Fruit fly (Drosophila melanogaster) whole organism, adult: ENCODE results near the gene mAcon2.

Experiments
- CG11617 ChIP-seq: fragments of 200-800 bp; sonication (Bioruptor generic); optimal IDR thresholded peaks from 2 replicates; lab custom pipeline; 2017; ENCODE audit warnings: mild to moderate bottlenecking, missing biosample characterization, missing genetic modification reagents, missing genetic modification characterization
- CG12768 ChIP-seq: fragments of 200-800 bp; sonication (Bioruptor generic); optimal IDR thresholded peaks from 2 replicates; lab custom pipeline; 2017; ENCODE audit warnings: missing biosample characterization, missing genetic modification characterization, mild to moderate bottlenecking, moderate library complexity, missing genetic modification reagents
- CG5204 ChIP-seq: fragments of 200-800 bp; sonication (Bioruptor generic); optimal IDR thresholded peaks from 2 replicates; lab custom pipeline; 2016; ENCODE audit warnings: missing biosample characterization, missing genetic modification characterization
- CG7101 ChIP-seq: fragments of 200-800 bp; sonication (Bioruptor generic); optimal IDR thresholded peaks from 2 replicates; lab custom pipeline; 2018; ENCODE audit warnings: missing biosample characterization, mild to moderate bottlenecking, missing genetic modification characterization, moderate library complexity
- Mnt ChIP-seq: fragments of 200-800 bp; sonication (Bioruptor generic); optimal IDR thresholded peaks from 2 replicates; lab custom pipeline; 2016; ENCODE audit warnings: missing biosample characterization, mild to moderate bottlenecking, missing genetic modification characterization
- bab1 ChIP-seq: fragments of 200-800 bp; sonication (Bioruptor generic); optimal IDR thresholded peaks from 3 replicates; lab custom pipeline; 2019; ENCODE audit warnings: missing biosample characterization, mild to moderate bottlenecking, missing genetic modification characterization, moderate library complexity
- cic ChIP-seq: fragments of 200-800 bp; sonication (Bioruptor generic); optimal IDR thresholded peaks from 2 replicates; lab custom pipeline; 2017; ENCODE audit warnings: missing biosample characterization, mild to moderate bottlenecking, missing genetic modification characterization, moderate library complexity

DNA sequence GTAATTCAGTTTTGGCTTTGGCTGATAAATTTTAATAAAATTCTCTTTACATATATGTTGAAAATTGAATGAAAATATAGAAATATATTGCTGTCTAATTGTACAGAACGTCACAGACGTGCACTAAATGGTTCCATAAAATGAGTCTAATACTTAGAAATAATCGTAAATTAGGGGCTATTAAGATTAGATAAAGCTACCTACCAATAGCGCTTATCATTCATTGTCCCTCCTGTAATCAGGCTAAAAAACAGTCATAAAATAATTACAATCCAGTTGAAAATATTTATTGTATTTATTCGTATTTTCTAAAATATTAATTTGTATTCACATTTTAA, 36.2 kb downstream of the mAcon2 start:
- TF ChIP-seq CG5204 (GFP tag; lab: Kevin White, UChicago) (no peak), cic (peak; percentile 74), bab1 (GFP tag; lab: Kevin White, UChicago) (no peak), CG11617 (GFP tag; lab: Kevin White, UChicago) (peak; percentile 51), CG12768 (GFP tag; lab: Kevin White, UChicago) (peak; percentile 42), Mnt (GFP tag; lab: Kevin White, UChicago) (no peak), CG7101 (peak; percentile 32)
